Worm (Caenorhabditis elegans): ENCODE results near the gene col-12.

Gene col-12

ce11 chrV:10395173-10395766 lies 29.7 kb downstream of the col-12 start, which contains the start of the genes col-151 and ugt-1:
Gene col-151, minus strand, starts transcription at chrV:10395223.
Gene ugt-1, plus strand, starts transcription at chrV:10395663.
- TF ChIP-seq flt-1 (GFP tag; IDR thresholded peaks at IDR 0.05) (no peak), tab-1 (GFP tag; IDR thresholded peaks at IDR 0.05) (no peak), med-1 (GFP tag; optimal IDR thresholded peaks at IDR 0.05; ENCODE audit: insufficient read depth) (no peak), ztf-29 (GFP tag; IDR thresholded peaks at IDR 0.05) (no peak), ztf-23 (GFP tag; IDR thresholded peaks at IDR 0.05) (no peak), ref-1 (GFP tag; conservative IDR thresholded peaks at IDR 0.05) (no peak), cog-1 (tag; optimal IDR thresholded peaks at IDR 0.05) (no peak), T22C8.4 (GFP tag; IDR thresholded peaks at IDR 0.05) (no peak)

- no peak for TF ChIP-seq T22C8.4 (GFP tag; IDR thresholded peaks at IDR 0.05)
- TF ChIP-seq flt-1 (GFP tag; IDR thresholded peaks at IDR 0.05): no peak
- no peak for TF ChIP-seq ztf-29 (GFP tag; IDR thresholded peaks at IDR 0.05)
- no peak for TF ChIP-seq klf-2 (GFP tag; conservative IDR thresholded peaks at IDR 0.05)
- TF ChIP-seq med-1 (GFP tag; optimal IDR thresholded peaks at IDR 0.05; ENCODE audit: insufficient read depth): no peak
- no peak for TF ChIP-seq cog-1 (tag; optimal IDR thresholded peaks at IDR 0.05)
- TF ChIP-seq ref-1 (GFP tag; conservative IDR thresholded peaks at IDR 0.05): no peak
- TF ChIP-seq tab-1 (GFP tag; IDR thresholded peaks at IDR 0.05): no peak
- no peak for TF ChIP-seq ztf-23 (GFP tag; IDR thresholded peaks at IDR 0.05)
These were observed 31.3 kb downstream of the col-12 start for ce11 chrV:10393708-10394107.

- TF ChIP-seq ztf-29 (GFP tag; IDR thresholded peaks at IDR 0.05): no peak
These were observed 36.7 kb downstream of the col-12 start, which contains the start of gene AC3.5 for ce11 chrV:10388318-10388717. Gene AC3.5, plus strand, starts transcription at chrV:10388527.

- TF ChIP-seq ztf-29 (GFP tag; IDR thresholded peaks at IDR 0.05) (no peak), tab-1 (GFP tag; IDR thresholded peaks at IDR 0.05) (no peak), flt-1 (GFP tag; IDR thresholded peaks at IDR 0.05) (no peak)
These were observed 37.6 kb downstream of the col-12 start for ce11 chrV:10387412-10387811.

ce11 chrV:10383950-10384349 lies 41.0 kb downstream of the col-12 start, which contains the start of gene spe-10:
Gene spe-10, plus strand, starts transcription at chrV:10384250.
- no peak for TF ChIP-seq med-1 (GFP tag; optimal IDR thresholded peaks at IDR 0.05; ENCODE audit: insufficient read depth)
- no peak for TF ChIP-seq ref-1 (GFP tag; conservative IDR thresholded peaks at IDR 0.05)
- TF ChIP-seq flt-1 (GFP tag; IDR thresholded peaks at IDR 0.05): no peak

ce11 chrV:10382142-10382541 lies 42.9 kb downstream of the col-12 start, which contains the start of gene pqn-2:
Gene pqn-2, plus strand, starts transcription at chrV:10382442.
- TF ChIP-seq med-1 (GFP tag; optimal IDR thresholded peaks at IDR 0.05; ENCODE audit: insufficient read depth): no peak
- TF ChIP-seq cog-1 (tag; optimal IDR thresholded peaks at IDR 0.05): no peak
- no peak for TF ChIP-seq ztf-23 (GFP tag; IDR thresholded peaks at IDR 0.05)
- TF ChIP-seq ztf-29 (GFP tag; IDR thresholded peaks at IDR 0.05): no peak
- no peak for TF ChIP-seq T22C8.4 (GFP tag; IDR thresholded peaks at IDR 0.05)
- TF ChIP-seq ref-1 (GFP tag; conservative IDR thresholded peaks at IDR 0.05): no peak
- TF ChIP-seq tab-1 (GFP tag; IDR thresholded peaks at IDR 0.05): no peak
- TF ChIP-seq klf-2 (GFP tag; conservative IDR thresholded peaks at IDR 0.05): no peak
- no peak for TF ChIP-seq flt-1 (GFP tag; IDR thresholded peaks at IDR 0.05)

ce11 chrV:10381726-10382125 lies 43.3 kb downstream of the col-12 start, which contains the start of gene abu-1:
Gene abu-1, minus strand, starts transcription at chrV:10381826.
- TF ChIP-seq T22C8.4 (GFP tag; IDR thresholded peaks at IDR 0.05) (no peak), ref-1 (GFP tag; conservative IDR thresholded peaks at IDR 0.05) (no peak), ztf-23 (GFP tag; IDR thresholded peaks at IDR 0.05) (no peak), cog-1 (tag; optimal IDR thresholded peaks at IDR 0.05) (no peak), tab-1 (GFP tag; IDR thresholded peaks at IDR 0.05) (no peak), ztf-29 (GFP tag; IDR thresholded peaks at IDR 0.05) (no peak), klf-2 (GFP tag; conservative IDR thresholded peaks at IDR 0.05) (no peak), flt-1 (GFP tag; IDR thresholded peaks at IDR 0.05) (no peak), med-1 (GFP tag; optimal IDR thresholded peaks at IDR 0.05; ENCODE audit: insufficient read depth) (no peak)

ce11 chrV:10379761-10380160 lies 45.2 kb downstream of the col-12 start:
- TF ChIP-seq cog-1 (tag; optimal IDR thresholded peaks at IDR 0.05) (no peak), T22C8.4 (GFP tag; IDR thresholded peaks at IDR 0.05) (no peak), ztf-29 (GFP tag; IDR thresholded peaks at IDR 0.05) (no peak), ref-1 (GFP tag; conservative IDR thresholded peaks at IDR 0.05) (no peak)

ce11 chrV:10379293-10379692 lies 45.7 kb downstream of the col-12 start, which contains the start of gene AC3.12:
Gene AC3.12, minus strand, starts transcription at chrV:10379393.
- TF ChIP-seq T22C8.4 (GFP tag; IDR thresholded peaks at IDR 0.05) (no peak), ztf-29 (GFP tag; IDR thresholded peaks at IDR 0.05) (no peak), klf-2 (GFP tag; conservative IDR thresholded peaks at IDR 0.05) (no peak), ztf-23 (GFP tag; IDR thresholded peaks at IDR 0.05) (no peak), ref-1 (GFP tag; conservative IDR thresholded peaks at IDR 0.05) (no peak), flt-1 (GFP tag; IDR thresholded peaks at IDR 0.05) (no peak), tab-1 (GFP tag; IDR thresholded peaks at IDR 0.05) (no peak)
